Fruit fly (Drosophila melanogaster) whole organism, embryonic: ENCODE data around the gene Hsp70Ba.
A peak's percentile ranks its signal among the peaks of the same experiment; 100 is the strongest.
"Not testable (repeated sequence)": the region's sequence is repeated elsewhere in the genome, so short reads cannot be mapped to it uniquely, and the experiment has no call there.

Experiments
- Bdp1 ChIP-seq: fragments of 200-800 bp; sonication (Bioruptor generic); optimal IDR thresholded peaks from 3 replicates; lab custom pipeline; 2016; ENCODE audit warnings: missing biosample characterization, missing genetic modification characterization
- CG10654 ChIP-seq: fragments of 200-800 bp; sonication (Bioruptor generic); optimal IDR thresholded peaks from 2 replicates; lab custom pipeline; 2016; ENCODE audit warnings: missing biosample characterization, missing genetic modification characterization
- CG12744 ChIP-seq: fragments of 200-800 bp; sonication (Bioruptor generic); optimal IDR thresholded peaks from 2 replicates; lab custom pipeline; 2016; ENCODE audit warnings: missing biosample characterization, missing genetic modification characterization
- CG12769 ChIP-seq: fragments of 200-800 bp; sonication (Bioruptor generic); optimal IDR thresholded peaks from 2 replicates; lab custom pipeline; 2019; ENCODE audit warnings: missing biosample characterization, mild to moderate bottlenecking, missing genetic modification characterization, moderate library complexity
- CG13287 ChIP-seq: fragments of 200-800 bp; sonication (Bioruptor generic); IDR thresholded peaks from 2 replicates; pipeline ENCODE4 v1.3.6; 2022; ENCODE audit warnings: missing biosample characterization, missing genetic modification characterization; ENCODE audit not compliant: partially characterized antibody
- CG3163 ChIP-seq: fragments of 200-800 bp; sonication (Bioruptor generic); optimal IDR thresholded peaks from 3 replicates; lab custom pipeline; 2016; ENCODE audit warnings: missing biosample characterization, missing genetic modification characterization
- CG4707 ChIP-seq: fragments of 200-800 bp; sonication (Bioruptor generic); optimal IDR thresholded peaks from 2 replicates; lab custom pipeline; 2018; ENCODE audit warnings: missing biosample characterization, mild to moderate bottlenecking, missing genetic modification characterization, moderate library complexity
- CG6254 ChIP-seq: fragments of 200-800 bp; sonication (Bioruptor generic); optimal IDR thresholded peaks from 3 replicates; lab custom pipeline; 2017; ENCODE audit warnings: mild to moderate bottlenecking, missing biosample characterization, missing genetic modification reagents, missing genetic modification characterization
- CG7745 ChIP-seq: fragments of 200-800 bp; sonication (Bioruptor generic); optimal IDR thresholded peaks from 2 replicates; lab custom pipeline; 2018; ENCODE audit warnings: missing biosample characterization, mild to moderate bottlenecking, missing genetic modification characterization, moderate library complexity
- CG7928 ChIP-seq: fragments of 200-800 bp; sonication (Bioruptor generic); optimal IDR thresholded peaks from 2 replicates; lab custom pipeline; 2017; ENCODE audit warnings: missing biosample characterization, mild to moderate bottlenecking, missing genetic modification characterization
- CoRest ChIP-seq: fragments of 200-800 bp; sonication (Bioruptor generic); optimal IDR thresholded peaks from 3 replicates; lab custom pipeline; 2018; ENCODE audit warnings: missing biosample characterization, mild to moderate bottlenecking, missing genetic modification characterization, moderate library complexity
- Ets65A ChIP-seq: fragments of 200-800 bp; sonication (Bioruptor generic); peaks from one replicate; lab custom pipeline; 2016; ENCODE audit warnings: missing biosample characterization, missing genetic modification characterization
- Hr3 ChIP-seq: fragments of 200-800 bp; sonication (Bioruptor generic); optimal IDR thresholded peaks from 3 replicates; lab custom pipeline; 2016; ENCODE audit warnings: missing biosample characterization, missing genetic modification characterization
- Mrtf ChIP-seq: fragments of 200-800 bp; sonication (Bioruptor generic); IDR thresholded peaks from 3 replicates; pipeline ENCODE4 v1.3.6; 2022; ENCODE audit warnings: missing biosample characterization, missing genetic modification characterization
- NK7.1 ChIP-seq: fragments of 200-800 bp; sonication (Bioruptor generic); optimal IDR thresholded peaks from 3 replicates; lab custom pipeline; 2016; ENCODE audit warnings: missing biosample characterization, missing genetic modification characterization
- Sox102F ChIP-seq: fragments of 200-800 bp; sonication (Bioruptor generic); optimal IDR thresholded peaks from 2 replicates; lab custom pipeline; 2018; ENCODE audit warnings: missing biosample characterization, mild to moderate bottlenecking, missing genetic modification characterization, moderate library complexity
- Trl ChIP-seq, 3 experiments: fragments of >200 bp in 2 of 3; fragments of 200-800 bp in 1 of 3; sonication (Bioruptor generic) in 1 of 3; optimal IDR thresholded peaks; 2 replicates in 1 of 3; 3 replicates in 2 of 3; lab custom pipeline; 2016 to 2017; ENCODE audit warnings: missing biosample characterization in 1 of 3, missing genetic modification characterization in 1 of 3
- Vsx1 ChIP-seq: fragments of 200-800 bp; sonication (Bioruptor generic); optimal IDR thresholded peaks from 2 replicates; lab custom pipeline; 2017; ENCODE audit warnings: missing biosample characterization, mild to moderate bottlenecking, missing genetic modification characterization, missing genetic modification reagents
- Xrp1 ChIP-seq: fragments of 200-800 bp; sonication (Bioruptor generic); IDR thresholded peaks from 2 replicates; pipeline ENCODE4 v1.3.6; 2022; ENCODE audit warnings: missing biosample characterization, missing genetic modification characterization
- aop ChIP-seq: fragments of 200-800 bp; sonication (Bioruptor generic); IDR thresholded peaks from 2 replicates; pipeline ENCODE4 v1.3.6; 2022; ENCODE audit warnings: missing biosample characterization, missing genetic modification characterization
- ato ChIP-seq: fragments of 200-800 bp; sonication (Bioruptor generic); IDR thresholded peaks from 2 replicates; pipeline ENCODE4 v1.3.6; 2022; ENCODE audit warnings: missing biosample characterization, missing genetic modification characterization; ENCODE audit not compliant: partially characterized antibody
- chinmo ChIP-seq: fragments of 200-800 bp; sonication (Bioruptor generic); IDR thresholded peaks from 4 replicates; pipeline ENCODE4 v1.3.6; 2022; ENCODE audit warnings: missing biosample characterization, missing genetic modification characterization; ENCODE audit not compliant: partially characterized antibody
- dan ChIP-seq: fragments of 200-800 bp; sonication (Bioruptor generic); IDR thresholded peaks from 2 replicates; pipeline ENCODE4 v1.3.6; 2022; ENCODE audit warnings: missing biosample characterization, missing genetic modification characterization
- dimm ChIP-seq: fragments of 200-800 bp; sonication (Bioruptor generic); IDR thresholded peaks from 2 replicates; pipeline ENCODE4 v1.3.6; 2022; ENCODE audit warnings: missing biosample characterization, missing genetic modification characterization
- dm ChIP-seq: fragments of 200-800 bp; sonication (Bioruptor generic); optimal IDR thresholded peaks from 3 replicates; lab custom pipeline; 2016; ENCODE audit warnings: missing biosample characterization, missing genetic modification characterization
- esg ChIP-seq: fragments of 200-800 bp; sonication (Bioruptor generic); conservative IDR thresholded peaks from 2 replicates; pipeline ENCODE4 v1.3.6; 2022; ENCODE audit warnings: missing biosample characterization, missing genetic modification characterization
- exex ChIP-seq: fragments of 200-800 bp; sonication (Bioruptor generic); optimal IDR thresholded peaks from 4 replicates; lab custom pipeline; 2018; ENCODE audit warnings: missing biosample characterization, mild to moderate bottlenecking, missing genetic modification characterization, moderate library complexity
- gem ChIP-seq: fragments of 200-800 bp; sonication (Bioruptor generic); optimal IDR thresholded peaks from 2 replicates; lab custom pipeline; 2019; ENCODE audit warnings: missing biosample characterization, mild to moderate bottlenecking, missing genetic modification characterization, moderate library complexity
- gsb ChIP-seq: fragments of 200-800 bp; sonication (Bioruptor generic); IDR thresholded peaks from 2 replicates; pipeline ENCODE4 v1.3.6; 2022; ENCODE audit warnings: missing biosample characterization, missing genetic modification characterization
- ind ChIP-seq: fragments of 200-800 bp; sonication (Bioruptor generic); optimal IDR thresholded peaks from 3 replicates; lab custom pipeline; 2016; ENCODE audit warnings: missing biosample characterization, missing genetic modification characterization
- knrl ChIP-seq: fragments of 200-800 bp; sonication (Bioruptor generic); IDR thresholded peaks from 3 replicates; pipeline ENCODE4 v1.3.6; 2022; ENCODE audit warnings: missing biosample characterization, missing genetic modification characterization; ENCODE audit not compliant: partially characterized antibody
- onecut ChIP-seq: fragments of 200-800 bp; sonication (Bioruptor generic); IDR thresholded peaks from 2 replicates; pipeline ENCODE4 v1.3.6; 2022; ENCODE audit warnings: missing biosample characterization, missing genetic modification characterization
- tll ChIP-seq, 2 experiments: fragments of 200-800 bp in 1 of 2; fragments of >200 bp in 1 of 2; sonication (Bioruptor generic) in 1 of 2; optimal IDR thresholded peaks; 2 replicates each; lab custom pipeline; 2017 to 2019; ENCODE audit warnings: missing biosample characterization in 2 of 2, missing genetic modification characterization in 2 of 2, mild to moderate bottlenecking in 1 of 2, moderate library complexity in 1 of 2
- trh ChIP-seq: fragments of 200-800 bp; sonication (Bioruptor generic); optimal IDR thresholded peaks from 2 replicates; lab custom pipeline; 2016; ENCODE audit warnings: missing biosample characterization, missing genetic modification characterization

Hsp70Ba gene

DNA sequence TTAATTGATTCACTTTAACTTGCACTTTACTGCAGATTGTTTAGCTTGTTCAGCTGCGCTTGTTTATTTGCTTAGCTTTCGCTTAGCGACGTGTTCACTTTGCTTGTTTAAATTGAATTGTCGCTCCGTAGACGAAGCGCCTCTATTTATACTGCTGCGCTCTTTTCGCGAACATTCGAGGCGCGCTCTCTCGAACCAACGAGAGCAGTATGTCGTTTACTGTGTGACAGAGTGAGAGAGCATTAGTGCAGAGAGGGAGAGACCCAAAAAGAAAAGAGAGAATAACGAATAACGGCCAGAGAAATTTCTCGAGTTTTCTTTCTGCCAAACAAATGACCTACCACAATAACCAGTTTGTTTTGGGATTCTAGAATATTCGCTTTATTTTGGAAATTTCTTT is at the start of gene Hsp70Ba:
TSS of gene Hsp70Ba (minus strand) at position 102 of the 400 bp plus-strand sequence.
- TF ChIP-seq onecut (GFP tag; lab: Robert Waterston, UW) (peak; percentile 66), Trl (optimal IDR thresholded peaks at IDR 0.05; lab: Kevin White, UChicago) (peak in 1 of 2 experiments; percentile 70)
- TF ChIP-seq Trl (GFP tag; optimal IDR thresholded peaks at IDR 0.05; lab: Kevin White, UChicago): not testable (repeated sequence)

DNA sequence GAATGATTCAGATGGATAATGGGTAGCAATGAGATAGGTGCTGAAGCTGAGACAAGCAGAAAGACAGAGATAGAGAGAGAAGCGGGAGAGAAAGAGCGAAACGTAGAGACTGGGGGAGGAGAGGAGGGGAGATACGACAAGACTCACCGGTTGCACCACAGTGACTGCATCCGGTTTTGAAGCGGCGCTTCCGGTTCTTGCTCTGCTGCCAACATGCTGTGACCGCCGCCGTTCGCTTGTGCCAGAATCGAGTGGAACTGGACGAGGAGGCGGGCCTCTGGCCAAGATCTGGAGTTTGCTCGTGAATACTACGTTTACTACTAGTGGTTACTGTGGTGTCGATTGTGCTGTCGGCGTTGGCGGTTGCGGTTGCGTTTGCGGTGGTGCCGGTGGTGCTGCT is 47.4 kb upstream of the Hsp70Ba start:
- TF ChIP-seq CG7928 (no peak), chinmo (GFP tag; lab: Robert Waterston, UW) (no peak), Hr3 (no peak), CG12744 (GFP tag; lab: Kevin White, UChicago) (no peak), dm (GFP tag; lab: Kevin White, UChicago) (no peak), gem (tag; lab: Kevin White, UChicago) (no peak), CG13287 (GFP tag; lab: Robert Waterston, UW) (no peak), trh (no peak), Xrp1 (GFP tag; lab: Robert Waterston, UW) (no peak), CG12769 (no peak), dan (GFP tag; lab: Robert Waterston, UW) (0 out of 2 replicates have a peak, but pooled peaks have one; percentile 16), ato (GFP tag; lab: Robert Waterston, UW) (no peak), Vsx1 (GFP tag; lab: Kevin White, UChicago) (no peak), dimm (GFP tag; lab: Robert Waterston, UW) (no peak), ind (GFP tag; lab: Kevin White, UChicago) (no peak), Ets65A (GFP tag; lab: Kevin White, UChicago) (peak; percentile 95), Mrtf (GFP tag; lab: Robert Waterston, UW) (no peak), knrl (GFP tag; lab: Robert Waterston, UW) (0 out of 3 replicates have a peak, but pooled peaks have one; percentile 17), CG3163 (GFP tag; lab: Kevin White, UChicago) (no peak), aop (peak; percentile 42; the same call in 1 of the 2 replicates), CoRest (tag; lab: Kevin White, UChicago) (no peak), CG6254 (GFP tag; lab: Kevin White, UChicago) (no peak), esg (GFP tag; lab: Robert Waterston, UW) (no peak), exex (tag; lab: Kevin White, UChicago) (no peak), Sox102F (GFP tag; lab: Kevin White, UChicago) (no peak), CG10654 (no peak)

DNA sequence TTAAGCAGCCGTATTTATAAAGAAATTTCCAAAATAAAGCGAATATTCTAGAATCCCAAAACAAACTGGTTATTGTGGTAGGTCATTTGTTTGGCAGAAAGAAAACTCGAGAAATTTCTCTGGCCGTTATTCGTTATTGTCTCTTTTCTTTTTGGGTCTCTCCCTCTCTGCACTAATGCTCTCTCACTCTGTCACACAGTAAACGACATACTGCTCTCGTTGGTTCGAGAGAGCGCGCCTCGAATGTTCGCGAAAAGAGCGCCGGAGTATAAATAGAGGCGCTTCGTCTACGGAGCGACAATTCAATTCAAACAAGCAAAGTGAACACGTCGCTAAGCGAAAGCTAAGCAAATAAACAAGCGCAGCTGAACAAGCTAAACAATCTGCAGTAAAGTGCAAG is 41.2 kb upstream of the Hsp70Ba start, which contains the start of gene Hsp70Bc:
TSS of gene Hsp70Bc (plus strand) at position 301 of the 400 bp plus-strand sequence.
- TF ChIP-seq NK7.1 (GFP tag; lab: Kevin White, UChicago); gsb (GFP tag; lab: Robert Waterston, UW); tll (GFP tag; optimal IDR thresholded peaks at IDR 0.05; lab: Kevin White, UChicago): not testable (repeated sequence)

DNA sequence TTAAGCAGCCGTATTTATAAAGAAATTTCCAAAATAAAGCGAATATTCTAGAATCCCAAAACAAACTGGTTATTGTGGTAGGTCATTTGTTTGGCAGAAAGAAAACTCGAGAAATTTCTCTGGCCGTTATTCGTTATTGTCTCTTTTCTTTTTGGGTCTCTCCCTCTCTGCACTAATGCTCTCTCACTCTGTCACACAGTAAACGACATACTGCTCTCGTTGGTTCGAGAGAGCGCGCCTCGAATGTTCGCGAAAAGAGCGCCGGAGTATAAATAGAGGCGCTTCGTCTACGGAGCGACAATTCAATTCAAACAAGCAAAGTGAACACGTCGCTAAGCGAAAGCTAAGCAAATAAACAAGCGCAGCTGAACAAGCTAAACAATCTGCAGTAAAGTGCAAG is 37.9 kb upstream of the Hsp70Ba start, which contains the start of gene Hsp70Bb:
TSS of gene Hsp70Bb (plus strand) at position 301 of the 400 bp plus-strand sequence.
- not testable (repeated sequence) for TF ChIP-seq Bdp1 (GFP tag; lab: Kevin White, UChicago); CG4707 (GFP tag; lab: Kevin White, UChicago); CG7745
